Fruit fly (Drosophila melanogaster) whole organism, embryonic: ENCODE measurements around the gene Ppm1.
A peak's percentile ranks its signal among the peaks of the same experiment; 100 is the strongest.

Experiments
- CG13894 ChIP-seq: fragments of 200-800 bp; sonication (Bioruptor generic); optimal IDR thresholded peaks from 3 replicates; lab custom pipeline; 2018; ENCODE audit warnings: missing biosample characterization, mild to moderate bottlenecking, missing genetic modification characterization, moderate library complexity
- CG4730 ChIP-seq: fragments of 200-800 bp; sonication (Bioruptor generic); IDR thresholded peaks from 2 replicates; pipeline ENCODE4 v1.3.6; 2022; ENCODE audit warnings: missing biosample characterization, missing genetic modification characterization

DNA sequence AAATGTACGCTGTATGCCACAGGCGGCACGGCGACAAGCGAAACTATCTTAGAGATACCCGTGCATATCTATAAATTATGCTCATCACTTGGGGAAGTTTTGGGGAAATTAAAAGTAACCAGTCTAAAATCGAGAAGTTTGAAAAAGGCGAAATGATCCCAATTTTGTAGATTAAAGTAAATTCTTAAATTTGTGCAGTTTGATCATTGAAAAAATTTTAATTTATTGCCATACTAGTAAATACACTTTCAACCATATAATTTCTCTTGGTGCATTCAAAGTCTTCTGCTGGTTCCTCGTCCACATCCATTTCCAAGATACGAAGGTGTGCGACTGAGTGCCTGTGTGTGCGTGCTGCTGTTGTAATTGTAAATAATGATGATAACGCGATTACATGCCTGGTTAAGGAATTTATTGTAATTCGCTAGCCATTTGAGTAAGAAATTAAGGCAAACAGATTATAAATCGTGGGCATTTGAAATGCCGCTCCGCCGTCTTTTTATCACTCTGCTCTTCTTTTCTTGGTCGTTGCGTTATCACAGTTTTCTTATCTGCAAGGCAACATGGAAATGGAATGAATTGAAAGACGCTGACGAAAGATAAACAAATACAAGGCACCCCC lies 34.4 kb downstream of the Ppm1 start:
- TF ChIP-seq CG4730 (peak; percentile 86), CG13894 (no peak)
